Fruit fly (Drosophila melanogaster) whole organism, adult: ENCODE measurements around the gene MTA1-like.

ENCODE experiments used
- CG11617 ChIP-seq: fragments of 200-800 bp; sonication (Bioruptor generic); optimal IDR thresholded peaks from 2 replicates; lab custom pipeline; 2017; ENCODE audit warnings: mild to moderate bottlenecking, missing biosample characterization, missing genetic modification reagents, missing genetic modification characterization
- CG12768 ChIP-seq: fragments of 200-800 bp; sonication (Bioruptor generic); optimal IDR thresholded peaks from 2 replicates; lab custom pipeline; 2017; ENCODE audit warnings: missing biosample characterization, missing genetic modification characterization, mild to moderate bottlenecking, moderate library complexity, missing genetic modification reagents
- CG14711 ChIP-seq: fragments of 200-800 bp; sonication (Bioruptor generic); optimal IDR thresholded peaks from 2 replicates; lab custom pipeline; 2018; ENCODE audit warnings: missing biosample characterization, mild to moderate bottlenecking, missing genetic modification characterization, moderate library complexity
- CG1620 ChIP-seq: fragments of 200-800 bp; sonication (Bioruptor generic); optimal IDR thresholded peaks from 2 replicates; lab custom pipeline; 2016; ENCODE audit warnings: missing biosample characterization, missing genetic modification characterization
- CG33017 ChIP-seq: fragments of 200-800 bp; sonication (Bioruptor generic); optimal IDR thresholded peaks from 2 replicates; lab custom pipeline; 2018; ENCODE audit warnings: missing biosample characterization, mild to moderate bottlenecking, missing genetic modification characterization, moderate library complexity
- CG7045 ChIP-seq: fragments of 200-800 bp; sonication (Bioruptor generic); optimal IDR thresholded peaks from 2 replicates; lab custom pipeline; 2017; ENCODE audit warnings: missing biosample characterization, mild to moderate bottlenecking, missing genetic modification characterization
- CG7101 ChIP-seq: fragments of 200-800 bp; sonication (Bioruptor generic); optimal IDR thresholded peaks from 2 replicates; lab custom pipeline; 2018; ENCODE audit warnings: missing biosample characterization, mild to moderate bottlenecking, missing genetic modification characterization, moderate library complexity
- Crg-1 ChIP-seq: fragments of 200-800 bp; sonication (Bioruptor generic); optimal IDR thresholded peaks from 2 replicates; lab custom pipeline; 2016; ENCODE audit warnings: missing biosample characterization, missing genetic modification characterization
- cic ChIP-seq: fragments of 200-800 bp; sonication (Bioruptor generic); optimal IDR thresholded peaks from 2 replicates; lab custom pipeline; 2017; ENCODE audit warnings: missing biosample characterization, mild to moderate bottlenecking, missing genetic modification characterization, moderate library complexity
- kay ChIP-seq: fragments of 200-800 bp; sonication (Bioruptor generic); peaks from one replicate; lab custom pipeline; 2016; ENCODE audit warnings: missing biosample characterization, missing genetic modification characterization, borderline replicate concordance
- tj ChIP-seq: fragments of 200-800 bp; sonication (Bioruptor generic); optimal IDR thresholded peaks from 3 replicates; lab custom pipeline; 2017; ENCODE audit warnings: missing biosample characterization, mild to moderate bottlenecking, missing genetic modification characterization, moderate library complexity
- toe ChIP-seq: fragments of 200-800 bp; sonication (Bioruptor generic); optimal IDR thresholded peaks from 2 replicates; lab custom pipeline; 2016; ENCODE audit warnings: missing biosample characterization, missing genetic modification characterization

DNA sequence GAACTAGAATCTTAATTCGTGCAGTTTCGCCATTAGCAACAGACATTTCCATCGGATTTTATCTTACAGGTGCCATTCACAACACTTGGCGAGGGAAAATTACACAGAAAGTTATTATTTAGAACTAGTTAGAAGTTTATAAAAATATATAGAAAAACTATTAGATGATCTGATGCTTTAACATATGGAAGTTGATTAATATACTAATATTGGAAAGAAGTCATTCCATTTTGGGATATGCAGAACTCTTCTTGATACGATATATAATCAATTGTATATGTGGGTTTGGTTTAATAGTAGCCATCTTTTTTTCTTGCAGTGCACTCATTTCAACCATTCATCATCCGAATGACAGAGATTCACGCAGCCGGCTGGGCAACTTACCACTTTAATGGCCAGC, 33.7 kb upstream of the MTA1-like start:
- TF ChIP-seq kay: no peak
- no peak for TF ChIP-seq Crg-1 (GFP tag; lab: Kevin White, UChicago)
- TF ChIP-seq toe (GFP tag; lab: Kevin White, UChicago): no peak
- TF ChIP-seq CG11617 (GFP tag; lab: Kevin White, UChicago): no peak
- TF ChIP-seq tj (GFP tag; lab: Kevin White, UChicago): no peak
- no peak for TF ChIP-seq cic (GFP tag; lab: Kevin White, UChicago)
- TF ChIP-seq CG1620: no peak
- TF ChIP-seq CG7101 (tag; lab: Kevin White, UChicago): no peak
- TF ChIP-seq CG14711: no peak
- no peak for TF ChIP-seq CG12768 (GFP tag; lab: Kevin White, UChicago)
- no peak for TF ChIP-seq CG7045
- no peak for TF ChIP-seq CG33017
